Worm (Caenorhabditis elegans) whole organism, L1 larva: Measurements from ENCODE around the gene acs-7.

Experiments used
- C34B4.2 ChIP-seq: sonication (generic microtip); optimal IDR thresholded peaks from 2 replicates; lab custom pipeline; 2017; ENCODE audit warnings: mild to moderate bottlenecking, missing genetic modification characterization, missing compliant biosample characterization
- F16B12.6 ChIP-seq: fragments of 150-350 bp; optimal IDR thresholded peaks from 2 replicates; lab custom pipeline; 2014; ENCODE audit warnings: missing biosample characterization, missing genetic modification characterization
- ama-1 ChIP-seq: fragments of 150-350 bp; optimal IDR thresholded peaks from 2 replicates; lab custom pipeline; 2014
- blmp-1 ChIP-seq: fragments of 150-350 bp; optimal IDR thresholded peaks from 2 replicates; lab custom pipeline; 2014; ENCODE audit warnings: missing biosample characterization, missing genetic modification characterization
- ceh-82 ChIP-seq, 3 experiments: fragments of 150-350 bp in 1 of 3; sonication (generic microtip) in 2 of 3; optimal IDR thresholded peaks; 2 replicates each; lab custom pipeline; 2014 to 2017; ENCODE audit warnings: missing biosample characterization in 3 of 3, missing genetic modification characterization in 3 of 3
- ceh-88 ChIP-seq: fragments of 200-800 bp; sonication (Bioruptor generic); IDR thresholded peaks from 2 replicates; pipeline ENCODE4 v1.3.6; 2022; ENCODE audit warnings: missing genetic modification characterization, missing compliant biosample characterization
- dpl-1 ChIP-seq, 3 experiments: fragments of 150-350 bp in 2 of 3; sonication (generic microtip) in 1 of 3; optimal IDR thresholded peaks; 2 replicates each; lab custom pipeline; 2014 to 2017; ENCODE audit warnings: missing biosample characterization in 3 of 3, missing genetic modification characterization in 3 of 3, missing genetic modification reagents in 3 of 3
- efl-1 ChIP-seq, 4 experiments: fragments of 150-350 bp; optimal IDR thresholded peaks in 3 of 4; peaks in 1 of 4; 1 replicate in 1 of 4; 2 replicates in 3 of 4; lab custom pipeline; 2014; ENCODE audit warnings: missing biosample characterization in 2 of 4, missing genetic modification characterization in 2 of 4, missing genetic modification reagents in 2 of 4
- egl-13 ChIP-seq: sonication (generic microtip); optimal IDR thresholded peaks from 2 replicates; lab custom pipeline; 2016; ENCODE audit warnings: missing genotype, missing genetic modification reagents, missing genetic modification characterization, missing compliant biosample characterization
- egl-27 ChIP-seq, 2 experiments: fragments of 150-350 bp in 1 of 2; sonication (generic microtip); optimal IDR thresholded peaks; 3 replicates each; lab custom pipeline; 2017 to 2018; ENCODE audit warnings: missing biosample characterization in 2 of 2, missing genetic modification characterization in 2 of 2, missing genetic modification reagents in 2 of 2
- elt-2 ChIP-seq: sonication (generic microtip); optimal IDR thresholded peaks from 2 replicates; lab custom pipeline; 2016; ENCODE audit warnings: missing genetic modification characterization, mild to moderate bottlenecking, inconsistent platforms, missing compliant biosample characterization, missing genetic modification reagents
- elt-3 ChIP-seq, 6 experiments: fragments of 150-350 bp in 1 of 6; sonication (generic microtip); optimal IDR thresholded peaks; 2 replicates each; lab custom pipeline; 2017 to 2018; ENCODE audit warnings: missing biosample characterization in 6 of 6, missing genetic modification characterization in 6 of 6, inconsistent platforms in 1 of 6
- ets-5 ChIP-seq: fragments of 200-800 bp; sonication (Bioruptor generic); IDR thresholded peaks from 2 replicates; pipeline ENCODE4 v1.3.6; 2022; ENCODE audit warnings: missing genetic modification characterization, missing compliant biosample characterization
- fkh-4 ChIP-seq: sonication (generic microtip); optimal IDR thresholded peaks from 2 replicates; lab custom pipeline; 2016; ENCODE audit warnings: missing compliant biosample characterization, missing genetic modification characterization, borderline replicate concordance
- fkh-8 ChIP-seq: sonication (generic microtip); optimal IDR thresholded peaks from 2 replicates; lab custom pipeline; 2016; ENCODE audit warnings: mild to moderate bottlenecking, missing genetic modification characterization, missing compliant biosample characterization
- fos-1 ChIP-seq: fragments of 150-350 bp; optimal IDR thresholded peaks from 2 replicates; lab custom pipeline; 2014; ENCODE audit warnings: missing biosample characterization, missing genetic modification characterization
- grh-1 ChIP-seq: fragments of 200-800 bp; sonication (Bioruptor generic); IDR thresholded peaks from 2 replicates; pipeline ENCODE4 v1.3.6; 2022; ENCODE audit warnings: missing genetic modification reagents, missing genetic modification characterization, missing compliant biosample characterization
- irx-1 ChIP-seq: sonication (generic microtip); optimal IDR thresholded peaks from 2 replicates; lab custom pipeline; 2016; ENCODE audit warnings: missing genetic modification characterization, missing compliant biosample characterization
- isw-1 ChIP-seq: fragments of 200-800 bp; sonication (Bioruptor generic); IDR thresholded peaks from 2 replicates; pipeline ENCODE4 v1.3.6; 2022; ENCODE audit warnings: missing genetic modification characterization, missing compliant biosample characterization
- lin-15B ChIP-seq: fragments of 150-350 bp; sonication (generic microtip); optimal IDR thresholded peaks from 3 replicates; lab custom pipeline; 2014; ENCODE audit warnings: missing biosample characterization, missing genetic modification characterization
- lin-35 ChIP-seq, 2 experiments: fragments of 150-350 bp; optimal IDR thresholded peaks; 2 replicates each; lab custom pipeline; 2014; ENCODE audit warnings: missing biosample characterization in 2 of 2, missing genetic modification characterization in 2 of 2, missing genetic modification reagents in 2 of 2
- mab-9 ChIP-seq: fragments of 200-800 bp; sonication (Bioruptor generic); IDR thresholded peaks from 2 replicates; pipeline ENCODE4 v1.3.6; 2022; ENCODE audit warnings: missing genetic modification reagents, missing genetic modification characterization, missing compliant biosample characterization
- nhr-237 ChIP-seq: fragments of 150-350 bp; optimal IDR thresholded peaks from 2 replicates; lab custom pipeline; 2014; ENCODE audit warnings: missing biosample characterization, missing genetic modification characterization
- nhr-28 ChIP-seq: fragments of 150-350 bp; optimal IDR thresholded peaks from 2 replicates; lab custom pipeline; 2014; ENCODE audit warnings: missing biosample characterization, missing genetic modification characterization
- nhr-47 ChIP-seq: sonication (generic microtip); optimal IDR thresholded peaks from 2 replicates; lab custom pipeline; 2016; ENCODE audit warnings: mild to moderate bottlenecking, missing genetic modification characterization, moderate library complexity, missing compliant biosample characterization
- nhr-76 ChIP-seq: sonication (generic microtip); optimal IDR thresholded peaks from 2 replicates; lab custom pipeline; 2017; ENCODE audit warnings: missing biosample characterization, missing genetic modification characterization
- nhr-85 ChIP-seq: sonication (generic microtip); peaks from one replicate; lab custom pipeline; 2016; ENCODE audit warnings: missing genetic modification characterization, inconsistent platforms, missing compliant biosample characterization
- pqm-1 ChIP-seq: sonication (generic microtip); optimal IDR thresholded peaks from 3 replicates; lab custom pipeline; 2017; ENCODE audit warnings: missing biosample characterization, missing genetic modification characterization
- rnt-1 ChIP-seq: sonication (generic microtip); optimal IDR thresholded peaks from 2 replicates; lab custom pipeline; 2016; ENCODE audit warnings: mild to moderate bottlenecking, missing genetic modification characterization, moderate library complexity, missing compliant biosample characterization
- skn-1 ChIP-seq: fragments of 150-350 bp; optimal IDR thresholded peaks from 2 replicates; lab custom pipeline; 2014; ENCODE audit warnings: missing biosample characterization, missing genetic modification characterization
- snpc-4 ChIP-seq: fragments of 150-350 bp; optimal IDR thresholded peaks from 2 replicates; lab custom pipeline; 2014; ENCODE audit warnings: missing biosample characterization, missing genetic modification characterization
- snu-23 ChIP-seq: sonication (generic microtip); optimal IDR thresholded peaks from 2 replicates; lab custom pipeline; 2016; ENCODE audit warnings: missing genetic modification characterization, missing compliant biosample characterization
- sup-37 ChIP-seq: fragments of 200-800 bp; sonication (Bioruptor generic); optimal IDR thresholded peaks from 2 replicates; lab custom pipeline; 2018; ENCODE audit warnings: mild to moderate bottlenecking, missing genetic modification characterization, missing compliant biosample characterization
- swsn-7 ChIP-seq: sonication (generic microtip); optimal IDR thresholded peaks from 2 replicates; lab custom pipeline; 2016; ENCODE audit warnings: missing genetic modification characterization, missing compliant biosample characterization
- tlp-1 ChIP-seq: fragments of 150-350 bp; optimal IDR thresholded peaks from 2 replicates; lab custom pipeline; 2014; ENCODE audit warnings: missing biosample characterization, missing genetic modification characterization
- unc-130 ChIP-seq: fragments of 150-350 bp; optimal IDR thresholded peaks from 2 replicates; lab custom pipeline; 2017; ENCODE audit warnings: missing biosample characterization, missing genetic modification characterization, inconsistent platforms
- unc-62 ChIP-seq: fragments of 150-350 bp; optimal IDR thresholded peaks from 2 replicates; lab custom pipeline; 2014; ENCODE audit warnings: missing biosample characterization, missing genetic modification reagents, missing genetic modification characterization
- unc-86 ChIP-seq: sonication (generic microtip); optimal IDR thresholded peaks from 2 replicates; lab custom pipeline; 2016; ENCODE audit warnings: missing genetic modification characterization, missing compliant biosample characterization
- xbp-1 ChIP-seq: sonication (generic microtip); optimal IDR thresholded peaks from 2 replicates; lab custom pipeline; 2016; ENCODE audit warnings: missing genetic modification characterization, missing compliant biosample characterization
- ztf-11 ChIP-seq, 2 experiments: sonication (generic microtip); optimal IDR thresholded peaks; 2 replicates each; lab custom pipeline; 2016 to 2017; ENCODE audit warnings: missing genetic modification characterization in 2 of 2, missing biosample characterization in 1 of 2, missing compliant biosample characterization in 1 of 2

Gene acs-7

ce11 chrII:9242804-9243203 lies 49.0 kb upstream of the acs-7 start (continued):
- TF ChIP-seq ceh-82 (tag; optimal IDR thresholded peaks at IDR 0.05; lab: Kevin White, UChicago) = peak; percentile 4 to 40 (median 36)
- TF ChIP-seq rnt-1 = peak; percentile 54
- TF ChIP-seq ztf-11 (tag; optimal IDR thresholded peaks at IDR 0.05; lab: Kevin White, UChicago) = no peak
- no peak for TF ChIP-seq fos-1
- TF ChIP-seq swsn-7 (tag; lab: Kevin White, UChicago) = peak; percentile 54
- peak; percentile 48 for TF ChIP-seq ceh-88 (GFP tag; lab: Robert Waterston, UW)
- TF ChIP-seq unc-130 = peak; percentile 49
- TF ChIP-seq nhr-85 (tag; lab: Kevin White, UChicago) = peak; percentile 75
- TF ChIP-seq irx-1 (tag; lab: Kevin White, UChicago) = peak; percentile 2
- no peak for TF ChIP-seq ama-1

- TF ChIP-seq blmp-1 (tag; lab: Kevin White, UChicago) (no peak), nhr-237 (tag; lab: Kevin White, UChicago) (no peak), unc-86 (tag; lab: Kevin White, UChicago) (no peak), skn-1 (no peak), egl-13 (tag; lab: Kevin White, UChicago) (no peak)
These were observed 45.2 kb upstream of the acs-7 start, which contains the start of gene T26C5.5 for ce11 chrII:9246648-9247047. TSS of gene T26C5.5 (minus strand) at chrII:9246748.

- TF ChIP-seq efl-1 (optimal IDR thresholded peaks at IDR 0.05; lab: Kevin White, UChicago) (no peak), efl-1 (GFP tag; optimal IDR thresholded peaks at IDR 0.05 in 1 of 2; lab: Kevin White, UChicago) (no peak)
These were observed 41.4 kb upstream of the acs-7 start, which contains the start of gene T26C5.4 for ce11 chrII:9250422-9250821. TSS of gene T26C5.4 (minus strand) at chrII:9250522.

- TF ChIP-seq C34B4.2 (tag; lab: Kevin White, UChicago) = no peak
- no peak for TF ChIP-seq elt-3 (tag; optimal IDR thresholded peaks at IDR 0.05; lab: Kevin White, UChicago)
- no peak for TF ChIP-seq irx-1 (tag; lab: Kevin White, UChicago)
- TF ChIP-seq unc-86 (tag; lab: Kevin White, UChicago) = no peak
- no peak for TF ChIP-seq pqm-1 (tag; lab: Kevin White, UChicago)
- TF ChIP-seq egl-13 (tag; lab: Kevin White, UChicago) = no peak
- no peak for TF ChIP-seq grh-1 (GFP tag; lab: Robert Waterston, UW)
- TF ChIP-seq nhr-85 (tag; lab: Kevin White, UChicago) = peak; percentile 81
- no peak for TF ChIP-seq ztf-11 (tag; optimal IDR thresholded peaks at IDR 0.05; lab: Kevin White, UChicago)
- no peak for TF ChIP-seq lin-35 (GFP tag; optimal IDR thresholded peaks at IDR 0.05; lab: Kevin White, UChicago)
- TF ChIP-seq fkh-8 (tag; lab: Kevin White, UChicago) = no peak
- TF ChIP-seq ceh-88 (GFP tag; lab: Robert Waterston, UW) = no peak
- TF ChIP-seq blmp-1 (tag; lab: Kevin White, UChicago) = peak; percentile 77
- TF ChIP-seq, all 84 proteins: peak for 2
These were observed 40.3 kb upstream of the acs-7 start for ce11 chrII:9251529-9251928.

ce11 chrII:9254187-9254586 lies 37.6 kb upstream of the acs-7 start, which contains the start of gene nlp-82:
TSS of gene nlp-82 (minus strand) at chrII:9254287.
- TF ChIP-seq dpl-1 (GFP tag; optimal IDR thresholded peaks at IDR 0.05; lab: Kevin White, UChicago) = no peak
- no peak for TF ChIP-seq snu-23 (GFP tag; lab: Kevin White, UChicago)
- no peak for TF ChIP-seq sup-37 (GFP tag; lab: Kevin White, UChicago)
- TF ChIP-seq fkh-4 = no peak
- TF ChIP-seq nhr-76 (tag; lab: Kevin White, UChicago) = no peak
- no peak for TF ChIP-seq mab-9 (GFP tag; lab: Robert Waterston, UW)
- TF ChIP-seq blmp-1 (tag; lab: Kevin White, UChicago) = no peak
- TF ChIP-seq nhr-237 (tag; lab: Kevin White, UChicago) = no peak
- no peak for TF ChIP-seq fkh-8 (tag; lab: Kevin White, UChicago)
- TF ChIP-seq elt-2 (tag; lab: Kevin White, UChicago) = no peak
- TF ChIP-seq F16B12.6 (tag; lab: Kevin White, UChicago) = no peak

- TF ChIP-seq unc-130 (no peak), ztf-11 (tag; optimal IDR thresholded peaks at IDR 0.05; lab: Kevin White, UChicago) (no peak), egl-27 (tag; optimal IDR thresholded peaks at IDR 0.05; lab: Kevin White, UChicago) (no peak), isw-1 (GFP tag; lab: Robert Waterston, UW) (no peak), ets-5 (GFP tag; lab: Robert Waterston, UW) (no peak), efl-1 (optimal IDR thresholded peaks at IDR 0.05; lab: Kevin White, UChicago) (no peak), efl-1 (GFP tag; optimal IDR thresholded peaks at IDR 0.05 in 1 of 2; lab: Kevin White, UChicago) (peak in 1 of 2 experiments; percentile 33), nhr-28 (tag; lab: Kevin White, UChicago) (no peak), nhr-47 (tag; lab: Kevin White, UChicago) (no peak), snpc-4 (tag; lab: Kevin White, UChicago) (no peak), blmp-1 (tag; lab: Kevin White, UChicago) (peak; percentile 41), egl-13 (tag; lab: Kevin White, UChicago) (no peak), fkh-4 (no peak), nhr-85 (tag; lab: Kevin White, UChicago) (no peak), grh-1 (GFP tag; lab: Robert Waterston, UW) (no peak), tlp-1 (no peak), xbp-1 (tag; lab: Kevin White, UChicago) (no peak), unc-62 (GFP tag; lab: Kevin White, UChicago) (no peak), F16B12.6 (tag; lab: Kevin White, UChicago) (no peak), lin-15B (tag; lab: Kevin White, UChicago) (no peak)
These were observed 33.7 kb upstream of the acs-7 start for ce11 chrII:9258034-9258556.
